Worm (Caenorhabditis elegans): ENCODE measurements around the gene T26E4.10.

DNA sequence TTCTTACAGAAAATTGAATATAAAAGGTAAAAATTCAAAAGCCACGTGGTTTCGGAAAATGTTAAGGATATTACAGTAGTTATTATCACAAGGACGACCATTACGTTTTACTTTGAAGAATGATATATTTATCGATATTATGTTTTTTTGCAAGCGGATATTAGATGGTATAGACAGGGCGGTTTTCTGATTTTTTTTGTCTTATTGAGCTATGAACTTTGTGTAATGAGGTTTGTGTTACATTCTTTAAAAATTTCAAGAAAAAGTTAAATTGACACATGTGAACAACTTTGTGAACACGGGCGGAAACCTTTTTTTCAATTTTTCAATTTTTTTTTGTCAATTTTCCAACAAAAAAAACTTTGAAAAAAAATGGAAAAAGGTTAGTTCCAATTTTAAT, 26.9 kb upstream of the T26E4.10 start, which contains the start of gene srbc-50:
- TF ChIP-seq ama-1 (optimal IDR thresholded peaks at IDR 0.05) (no peak), ets-7 (tag; optimal IDR thresholded peaks at IDR 0.05) (no peak), hmg-4 (GFP tag; optimal IDR thresholded peaks at IDR 0.05) (no peak), scrt-1 (GFP tag; IDR thresholded peaks at IDR 0.05) (no peak), hnd-1 (tag; optimal IDR thresholded peaks at IDR 0.05) (no peak), ceh-13 (GFP tag; optimal IDR thresholded peaks at IDR 0.05) (no peak), B0310.2 (tag; optimal IDR thresholded peaks at IDR 0.05) (no peak), flt-1 (GFP tag; IDR thresholded peaks at IDR 0.05) (no peak), ceh-36 (tag; optimal IDR thresholded peaks at IDR 0.05) (no peak)
